Worm (Caenorhabditis elegans) whole organism, late embryonic: ENCODE data around the gene Y62E10A.19.
"Not testable (repeated sequence)": the region's sequence is repeated elsewhere in the genome, so short reads cannot be mapped to it uniquely, and the experiment has no call there.

Source experiments
- C08G9.2 ChIP-seq: sonication (generic microtip); optimal IDR thresholded peaks from 2 replicates; lab custom pipeline; 2016; ENCODE audit warnings: mild to moderate bottlenecking, missing genetic modification characterization, moderate library complexity, missing compliant biosample characterization
- C38D4.7 ChIP-seq: fragments of 200-800 bp; sonication (Bioruptor generic); optimal IDR thresholded peaks from 2 replicates; lab custom pipeline; 2018; ENCODE audit warnings: mild to moderate bottlenecking, missing genetic modification characterization, moderate library complexity, missing compliant biosample characterization
- K02D7.2 ChIP-seq: sonication (generic microtip); optimal IDR thresholded peaks from 2 replicates; lab custom pipeline; 2017; ENCODE audit warnings: mild to moderate bottlenecking, missing genetic modification characterization, missing compliant biosample characterization
- K09A11.1 ChIP-seq: sonication (generic microtip); optimal IDR thresholded peaks from 2 replicates; lab custom pipeline; 2017; ENCODE audit warnings: antibody characterized with exemption, mild to moderate bottlenecking, missing genetic modification characterization, missing compliant biosample characterization; ENCODE audit not compliant: insufficient read depth
- Y22D7AL.16 ChIP-seq: sonication (generic microtip); optimal IDR thresholded peaks from 2 replicates; lab custom pipeline; 2016; ENCODE audit warnings: missing genetic modification characterization, missing compliant biosample characterization
- ceh-14 ChIP-seq: sonication (generic microtip); optimal IDR thresholded peaks from 2 replicates; lab custom pipeline; 2016; ENCODE audit warnings: missing genotype, missing genetic modification characterization, missing compliant biosample characterization
- ceh-24 ChIP-seq: sonication (generic microtip); optimal IDR thresholded peaks from 2 replicates; lab custom pipeline; 2016; ENCODE audit warnings: mild to moderate bottlenecking, missing genetic modification characterization, missing compliant biosample characterization
- ceh-30 ChIP-seq: fragments of 150-350 bp; optimal IDR thresholded peaks from 2 replicates; lab custom pipeline; 2014; ENCODE audit warnings: missing biosample characterization, missing genetic modification characterization
- ceh-45 ChIP-seq: fragments of 200-800 bp; sonication (Bioruptor generic); IDR thresholded peaks from 2 replicates; pipeline ENCODE4 v1.3.6; 2022; ENCODE audit warnings: missing genetic modification reagents, missing genetic modification characterization, missing compliant biosample characterization
- ceh-48 ChIP-seq: sonication (generic microtip); optimal IDR thresholded peaks from 2 replicates; lab custom pipeline; 2016; ENCODE audit warnings: missing genetic modification characterization, inconsistent platforms, missing compliant biosample characterization
- ceh-9 ChIP-seq: sonication (generic microtip); optimal IDR thresholded peaks from 2 replicates; lab custom pipeline; 2016; ENCODE audit warnings: mild to moderate bottlenecking, missing genetic modification characterization, inconsistent platforms, missing compliant biosample characterization
- dmd-4 ChIP-seq: sonication (generic microtip); optimal IDR thresholded peaks from 2 replicates; lab custom pipeline; 2016; ENCODE audit warnings: borderline replicate concordance, missing genetic modification characterization, missing compliant biosample characterization
- fax-1 ChIP-seq: sonication (generic microtip); optimal IDR thresholded peaks from 2 replicates; lab custom pipeline; 2016; ENCODE audit warnings: missing genotype, missing genetic modification characterization, missing compliant biosample characterization
- fkh-10 ChIP-seq: fragments of 150-350 bp; optimal IDR thresholded peaks from 2 replicates; lab custom pipeline; 2014; ENCODE audit warnings: missing biosample characterization, missing genetic modification reagents, missing genetic modification characterization
- fkh-6 ChIP-seq: sonication (generic microtip); optimal IDR thresholded peaks from 2 replicates; lab custom pipeline; 2016; ENCODE audit warnings: missing genetic modification characterization, missing compliant biosample characterization
- hlh-13 ChIP-seq: fragments of 200-800 bp; sonication (Bioruptor generic); optimal IDR thresholded peaks from 2 replicates; lab custom pipeline; 2018; ENCODE audit warnings: mild to moderate bottlenecking, missing genetic modification characterization, missing compliant biosample characterization
- hlh-15 ChIP-seq: sonication (generic microtip); optimal IDR thresholded peaks from 2 replicates; lab custom pipeline; 2016; ENCODE audit warnings: missing genetic modification characterization, missing compliant biosample characterization
- hlh-6 ChIP-seq: sonication (generic microtip); optimal IDR thresholded peaks from 2 replicates; lab custom pipeline; 2016; ENCODE audit warnings: missing genotype, missing genetic modification characterization, missing compliant biosample characterization
- hlh-8 ChIP-seq: sonication (generic microtip); optimal IDR thresholded peaks from 2 replicates; lab custom pipeline; 2016; ENCODE audit warnings: missing genotype, missing genetic modification characterization, missing compliant biosample characterization
- madf-2 ChIP-seq: sonication (generic microtip); optimal IDR thresholded peaks from 2 replicates; lab custom pipeline; 2017; ENCODE audit warnings: missing genetic modification characterization, missing compliant biosample characterization
- nfya-1 ChIP-seq: sonication (generic microtip); optimal IDR thresholded peaks from 2 replicates; lab custom pipeline; 2017; ENCODE audit warnings: missing genetic modification characterization, mild to moderate bottlenecking, missing compliant biosample characterization, antibody characterized with exemption, moderate library complexity
- nhr-11 ChIP-seq: fragments of 150-350 bp; optimal IDR thresholded peaks from 2 replicates; lab custom pipeline; 2014; ENCODE audit warnings: missing biosample characterization, missing genetic modification characterization
- nhr-232 ChIP-seq: sonication (generic microtip); optimal IDR thresholded peaks from 2 replicates; lab custom pipeline; 2016; ENCODE audit warnings: missing genetic modification characterization, missing compliant biosample characterization
- pag-3 ChIP-seq: sonication (generic microtip); optimal IDR thresholded peaks from 2 replicates; lab custom pipeline; 2016; ENCODE audit warnings: missing compliant biosample characterization, missing genetic modification characterization, borderline replicate concordance
- pat-9 ChIP-seq: fragments of 200-800 bp; sonication (Bioruptor generic); optimal IDR thresholded peaks from 2 replicates; lab custom pipeline; 2018; ENCODE audit warnings: mild to moderate bottlenecking, missing genetic modification characterization, moderate library complexity, missing compliant biosample characterization
- pax-1 ChIP-seq: fragments of 150-350 bp; optimal IDR thresholded peaks from 2 replicates; lab custom pipeline; 2014; ENCODE audit warnings: missing biosample characterization, missing genetic modification characterization
- pros-1 ChIP-seq: fragments of 150-350 bp; optimal IDR thresholded peaks from 2 replicates; lab custom pipeline; 2014; ENCODE audit warnings: missing biosample characterization, missing genetic modification reagents, missing genetic modification characterization
- ref-2 ChIP-seq: sonication (generic microtip); optimal IDR thresholded peaks from 2 replicates; lab custom pipeline; 2016; ENCODE audit warnings: missing genetic modification characterization, missing compliant biosample characterization
- rnt-1 ChIP-seq: sonication (generic microtip); optimal IDR thresholded peaks from 2 replicates; lab custom pipeline; 2016; ENCODE audit warnings: missing genetic modification characterization, missing compliant biosample characterization
- tbx-2 ChIP-seq: sonication (generic microtip); optimal IDR thresholded peaks from 2 replicates; lab custom pipeline; 2016; ENCODE audit warnings: missing genetic modification characterization, missing compliant biosample characterization
- tbx-7 ChIP-seq: sonication (generic microtip); optimal IDR thresholded peaks from 2 replicates; lab custom pipeline; 2016; ENCODE audit warnings: missing genotype, missing genetic modification characterization, missing compliant biosample characterization
- ttx-3 ChIP-seq: sonication (generic microtip); optimal IDR thresholded peaks from 2 replicates; lab custom pipeline; 2016; ENCODE audit warnings: missing genetic modification reagents, missing genetic modification characterization, missing compliant biosample characterization
- unc-3 ChIP-seq, 2 experiments: fragments of 200-800 bp in 1 of 2; sonication (Bioruptor generic) in 1 of 2; sonication (generic microtip) in 1 of 2; conservative IDR thresholded peaks in 1 of 2; optimal IDR thresholded peaks in 1 of 2; 2 replicates each; pipeline versions ENCODE4 v1.3.6 to Lab custom; 2016 to 2022; ENCODE audit warnings: missing compliant biosample characterization in 2 of 2, missing genetic modification characterization in 2 of 2, missing genetic modification reagents in 1 of 2
- zip-5 ChIP-seq: sonication (generic microtip); optimal IDR thresholded peaks from 2 replicates; lab custom pipeline; 2016; ENCODE audit warnings: missing genetic modification characterization, missing compliant biosample characterization

The Y62E10A.19 gene

DNA sequence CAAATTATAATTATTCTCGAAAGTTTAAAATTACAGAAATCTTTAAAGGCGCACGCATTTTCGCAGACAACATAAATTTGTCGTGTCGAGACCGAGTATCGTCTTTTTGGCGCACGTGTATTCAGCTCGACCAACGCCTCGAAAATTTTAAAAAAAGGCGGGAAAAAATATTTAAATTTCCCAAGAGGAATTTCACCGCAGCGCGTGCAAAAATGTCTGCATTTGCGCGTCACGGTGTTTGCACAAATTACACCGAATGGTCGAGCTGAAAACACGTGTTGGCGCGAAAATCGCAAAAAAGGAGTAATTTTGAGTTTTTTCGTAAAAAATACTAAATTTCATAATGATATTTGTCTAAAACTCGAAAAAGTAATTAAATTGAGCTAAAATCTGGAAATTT is 42.6 kb upstream of the Y62E10A.19 start:
- TF ChIP-seq ceh-9 (tag; lab: Kevin White, UChicago) (no peak), nhr-11 (no peak), nfya-1 (tag; lab: Kevin White, UChicago) (no peak), dmd-4 (tag; lab: Kevin White, UChicago) (no peak), fkh-10 (GFP tag; lab: Kevin White, UChicago) (no peak), K09A11.1 (tag; lab: Kevin White, UChicago) (no peak), pat-9 (tag; lab: Kevin White, UChicago) (no peak)

DNA sequence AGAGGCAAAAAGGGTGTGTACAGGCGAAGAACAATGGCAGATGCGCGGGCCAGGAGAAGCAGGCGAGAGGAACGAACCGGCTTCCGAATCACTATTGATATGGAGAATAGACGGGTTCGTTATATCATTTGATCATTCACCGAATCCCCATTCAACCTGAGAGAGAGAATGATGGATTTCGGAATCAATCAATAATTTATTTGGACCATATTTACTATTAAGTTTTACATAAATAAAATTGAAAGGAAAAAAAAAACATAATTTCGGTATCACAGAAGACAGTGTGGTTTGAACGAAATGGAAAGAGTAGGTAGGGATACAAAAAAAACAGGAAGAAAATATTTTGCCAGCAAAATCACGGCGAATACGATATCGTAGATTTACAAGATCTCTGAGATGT is 37.2 kb upstream of the Y62E10A.19 start, which contains the start of gene mam-3:
Gene mam-3, minus strand, starts transcription at position 101 of the 400 bp plus-strand sequence.
- TF ChIP-seq C38D4.7 (GFP tag; lab: Kevin White, UChicago): no peak
- no peak for TF ChIP-seq fkh-6
- no peak for TF ChIP-seq pag-3 (tag; lab: Kevin White, UChicago)
- no peak for TF ChIP-seq tbx-7 (tag; lab: Kevin White, UChicago)
- no peak for TF ChIP-seq zip-5 (tag; lab: Kevin White, UChicago)
- no peak for TF ChIP-seq pros-1 (tag; lab: Kevin White, UChicago)
- TF ChIP-seq fax-1 (tag; lab: Kevin White, UChicago): no peak
- TF ChIP-seq ttx-3 (tag; lab: Kevin White, UChicago): no peak
- TF ChIP-seq ceh-14 (tag; lab: Kevin White, UChicago): no peak
- no peak for TF ChIP-seq ref-2 (tag; lab: Kevin White, UChicago)
- no peak for TF ChIP-seq madf-2
- no peak for TF ChIP-seq hlh-8 (tag; lab: Kevin White, UChicago)
- TF ChIP-seq hlh-6 (tag; lab: Kevin White, UChicago): no peak
- no peak for TF ChIP-seq ceh-45 (GFP tag; lab: Robert Waterston, UW)
- TF ChIP-seq tbx-2 (tag; lab: Kevin White, UChicago): no peak
- no peak for TF ChIP-seq ceh-48 (tag; lab: Kevin White, UChicago)
- no peak for TF ChIP-seq pax-1 (tag; lab: Kevin White, UChicago)
- no peak for TF ChIP-seq rnt-1 (tag; lab: Kevin White, UChicago)
- TF ChIP-seq C08G9.2 (tag; lab: Kevin White, UChicago): no peak

DNA sequence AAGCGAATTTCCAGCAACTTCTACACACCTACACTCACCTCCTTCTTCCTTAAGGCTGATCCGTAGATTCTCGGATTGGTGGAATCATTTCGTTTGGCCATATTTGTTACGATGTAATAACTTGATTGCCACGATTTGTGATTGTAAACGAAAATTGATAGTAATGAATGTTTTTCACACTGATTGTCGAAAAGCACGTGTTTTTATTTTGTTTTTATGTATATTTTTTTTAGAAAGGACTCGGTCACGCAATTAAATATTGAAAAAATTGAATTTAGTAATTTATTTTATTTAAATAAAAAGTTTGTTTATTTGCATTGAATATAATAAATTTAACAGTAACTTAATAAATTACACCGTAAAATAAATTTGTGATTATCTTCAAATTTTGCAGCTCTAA is 25.8 kb upstream of the Y62E10A.19 start, which contains the start of gene K09B11.5:
Gene K09B11.5, minus strand, starts transcription at position 101 of the 400 bp plus-strand sequence.
- not testable (repeated sequence) for TF ChIP-seq Y22D7AL.16, nfya-1, ceh-30 (tag; lab: Kevin White, UChicago)

DNA sequence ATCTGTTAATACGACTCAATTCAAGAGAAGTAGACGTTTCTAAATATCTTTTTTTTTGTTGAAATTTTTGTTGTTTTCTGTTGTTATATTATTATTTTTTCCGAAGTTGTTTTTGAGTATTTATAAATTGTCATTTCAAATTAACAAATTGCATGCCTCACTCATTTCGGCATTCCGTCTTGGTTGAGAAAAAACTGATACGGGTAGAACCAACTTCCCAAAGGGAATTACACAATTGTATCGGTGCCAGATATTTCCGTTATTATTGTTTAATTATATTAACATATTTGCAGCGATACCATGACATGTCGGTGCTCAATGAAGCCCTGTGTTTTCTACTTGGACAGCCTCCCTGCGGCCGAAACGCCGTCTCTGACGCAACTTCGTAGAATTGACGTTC is 21.1 kb upstream of the Y62E10A.19 start, which contains the start of gene K09B11.4:
Gene K09B11.4, plus strand, starts transcription at position 301 of the 400 bp plus-strand sequence.
- no peak for TF ChIP-seq unc-3 (GFP tag; conservative IDR thresholded peaks at IDR 0.05; lab: Robert Waterston, UW)
- TF ChIP-seq unc-3 (tag; optimal IDR thresholded peaks at IDR 0.05; lab: Kevin White, UChicago): no peak
- TF ChIP-seq ceh-48 (tag; lab: Kevin White, UChicago): no peak
- no peak for TF ChIP-seq ceh-24 (tag; lab: Kevin White, UChicago)
- no peak for TF ChIP-seq hlh-13 (GFP tag; lab: Kevin White, UChicago)
- TF ChIP-seq Y22D7AL.16 (tag; lab: Kevin White, UChicago): no peak
- no peak for TF ChIP-seq nhr-11
- TF ChIP-seq C08G9.2 (tag; lab: Kevin White, UChicago): no peak
- TF ChIP-seq ttx-3 (tag; lab: Kevin White, UChicago): no peak
- no peak for TF ChIP-seq madf-2
- TF ChIP-seq nhr-232: no peak
- TF ChIP-seq pax-1 (tag; lab: Kevin White, UChicago): no peak
- TF ChIP-seq hlh-15 (tag; lab: Kevin White, UChicago): no peak
- TF ChIP-seq K02D7.2: no peak
- TF ChIP-seq, all 69 proteins: peak for 0
